Fruit fly (Drosophila melanogaster) whole organism, embryonic: ENCODE measurements around the gene Twdlalpha.

Experiments used
- Bdp1 ChIP-seq: fragments of 200-800 bp; sonication (Bioruptor generic); optimal IDR thresholded peaks from 3 replicates; lab custom pipeline; 2016; ENCODE audit warnings: missing biosample characterization, missing genetic modification characterization
- CG10543 ChIP-seq: fragments of 200-800 bp; sonication (Bioruptor generic); optimal IDR thresholded peaks from 3 replicates; lab custom pipeline; 2017; ENCODE audit warnings: missing biosample characterization, mild to moderate bottlenecking, missing genetic modification characterization, moderate library complexity
- CG10959 ChIP-seq: fragments of 200-800 bp; sonication (Bioruptor generic); IDR thresholded peaks from 2 replicates; pipeline ENCODE4 v1.3.6; 2022; ENCODE audit warnings: missing biosample characterization, missing genetic modification characterization
- CG11504 ChIP-seq: fragments of 200-800 bp; sonication (Bioruptor generic); optimal IDR thresholded peaks from 3 replicates; lab custom pipeline; 2019; ENCODE audit warnings: missing biosample characterization, mild to moderate bottlenecking, missing genetic modification characterization, moderate library complexity
- CG11560 ChIP-seq: fragments of 200-800 bp; sonication (Bioruptor generic); IDR thresholded peaks from 3 replicates; pipeline ENCODE4 v1.3.6; 2022; ENCODE audit warnings: missing biosample characterization, missing genetic modification characterization
- CG12155 ChIP-seq: fragments of 200-800 bp; sonication (Bioruptor generic); optimal IDR thresholded peaks from 3 replicates; lab custom pipeline; 2016; ENCODE audit warnings: missing biosample characterization, missing genetic modification characterization
- CG12769 ChIP-seq: fragments of 200-800 bp; sonication (Bioruptor generic); optimal IDR thresholded peaks from 2 replicates; lab custom pipeline; 2019; ENCODE audit warnings: missing biosample characterization, mild to moderate bottlenecking, missing genetic modification characterization, moderate library complexity
- CG13296 ChIP-seq: fragments of 200-800 bp; sonication (Bioruptor generic); optimal IDR thresholded peaks from 3 replicates; lab custom pipeline; 2018; ENCODE audit warnings: missing biosample characterization, mild to moderate bottlenecking, missing genetic modification characterization
- CG17829 ChIP-seq: fragments of 200-800 bp; optimal IDR thresholded peaks from 2 replicates; lab custom pipeline; 2019; ENCODE audit warnings: missing biosample characterization, mild to moderate bottlenecking, missing genetic modification characterization, moderate library complexity
- CG2116 ChIP-seq: fragments of 200-800 bp; sonication (Bioruptor generic); optimal IDR thresholded peaks from 3 replicates; lab custom pipeline; 2018; ENCODE audit warnings: missing biosample characterization, mild to moderate bottlenecking, missing genetic modification characterization
- CG2712 ChIP-seq: fragments of 200-800 bp; optimal IDR thresholded peaks from 3 replicates; lab custom pipeline; 2019; ENCODE audit warnings: missing biosample characterization, mild to moderate bottlenecking, missing genetic modification characterization, moderate library complexity
- CG30020 ChIP-seq: fragments of 200-800 bp; optimal IDR thresholded peaks from 2 replicates; lab custom pipeline; 2019; ENCODE audit warnings: missing biosample characterization, mild to moderate bottlenecking, missing genetic modification characterization, moderate library complexity
- CG30431 ChIP-seq: fragments of 200-800 bp; sonication (Bioruptor generic); optimal IDR thresholded peaks from 2 replicates; lab custom pipeline; 2017; ENCODE audit warnings: missing biosample characterization, missing genetic modification characterization
- CG32767 ChIP-seq: fragments of 200-800 bp; sonication (Bioruptor generic); IDR thresholded peaks from 2 replicates; pipeline ENCODE4 v1.3.6; 2022; ENCODE audit warnings: missing biosample characterization, missing genetic modification characterization
- CG4282 ChIP-seq: fragments of 200-800 bp; sonication (Bioruptor generic); optimal IDR thresholded peaks from 2 replicates; lab custom pipeline; 2016; ENCODE audit warnings: missing biosample characterization, missing genetic modification characterization
- CG6175 ChIP-seq: fragments of 200-800 bp; sonication (Bioruptor generic); IDR thresholded peaks from 3 replicates; pipeline ENCODE4 v1.3.6; 2022; ENCODE audit warnings: missing biosample characterization, missing genetic modification characterization
- CG9215 ChIP-seq: fragments of 200-800 bp; sonication (Bioruptor generic); IDR thresholded peaks from 2 replicates; pipeline ENCODE4 v1.3.6; 2022; ENCODE audit warnings: missing biosample characterization, missing genetic modification characterization
- CG9932 ChIP-seq: fragments of 200-800 bp; sonication (Bioruptor generic); IDR thresholded peaks from 2 replicates; pipeline ENCODE4 v1.3.6; 2022; ENCODE audit warnings: missing biosample characterization, missing genetic modification characterization
- Eip74EF ChIP-seq, 2 experiments: fragments of 200-800 bp in 1 of 2; fragments of >200 bp in 1 of 2; sonication (Bioruptor generic) in 1 of 2; optimal IDR thresholded peaks; 2 replicates each; lab custom pipeline; 2017 to 2019; ENCODE audit warnings: missing biosample characterization in 2 of 2, missing genetic modification characterization in 2 of 2, mild to moderate bottlenecking in 1 of 2, moderate library complexity in 1 of 2
- Elba2 ChIP-seq: fragments of 200-800 bp; sonication (Bioruptor generic); optimal IDR thresholded peaks from 3 replicates; lab custom pipeline; 2016; ENCODE audit warnings: missing biosample characterization, missing genetic modification characterization
- HmgD ChIP-seq: fragments of 200-800 bp; sonication (Bioruptor generic); optimal IDR thresholded peaks from 3 replicates; lab custom pipeline; 2016; ENCODE audit warnings: missing biosample characterization, missing genetic modification characterization
- Jarid2 ChIP-seq: fragments of 200-800 bp; sonication (Bioruptor generic); optimal IDR thresholded peaks from 3 replicates; lab custom pipeline; 2017; ENCODE audit warnings: mild to moderate bottlenecking, missing biosample characterization, missing genetic modification reagents, missing genetic modification characterization
- Myb ChIP-seq: fragments of 200-800 bp; sonication (Bioruptor generic); optimal IDR thresholded peaks from 2 replicates; lab custom pipeline; 2016; ENCODE audit warnings: missing biosample characterization, missing genetic modification characterization
- Neu2 ChIP-seq: fragments of 200-800 bp; sonication (Bioruptor generic); optimal IDR thresholded peaks from 3 replicates; lab custom pipeline; 2016; ENCODE audit warnings: missing biosample characterization, missing genetic modification characterization, borderline replicate concordance
- Oli ChIP-seq: fragments of 200-800 bp; sonication (Bioruptor generic); optimal IDR thresholded peaks from 2 replicates; lab custom pipeline; 2018; ENCODE audit warnings: missing biosample characterization, mild to moderate bottlenecking, missing genetic modification characterization, moderate library complexity
- Opbp ChIP-seq: fragments of 200-800 bp; sonication (Bioruptor generic); IDR thresholded peaks from 3 replicates; pipeline ENCODE4 v1.3.6; 2022; ENCODE audit warnings: missing biosample characterization, missing genetic modification characterization; ENCODE audit not compliant: partially characterized antibody
- Pdp1 ChIP-seq, 2 experiments: fragments of 200-800 bp; sonication (Bioruptor generic); optimal IDR thresholded peaks; 3 replicates each; lab custom pipeline; 2016; ENCODE audit warnings: missing biosample characterization in 2 of 2, missing genetic modification characterization in 2 of 2, mild to moderate bottlenecking in 1 of 2, moderate library complexity in 1 of 2
- Rfx ChIP-seq: fragments of 200-800 bp; sonication (Bioruptor generic); IDR thresholded peaks from 2 replicates; pipeline ENCODE4 v1.3.6; 2022; ENCODE audit warnings: missing biosample characterization, missing genetic modification characterization
- Sin3A ChIP-seq: fragments of >200 bp; optimal IDR thresholded peaks from 2 replicates; lab custom pipeline; 2018
- Xbp1 ChIP-seq: fragments of 200-800 bp; sonication (Bioruptor generic); optimal IDR thresholded peaks from 3 replicates; lab custom pipeline; 2016; ENCODE audit warnings: missing biosample characterization, mild to moderate bottlenecking, missing genetic modification characterization
- YL-1 ChIP-seq: fragments of 200-800 bp; sonication (Bioruptor generic); optimal IDR thresholded peaks from 3 replicates; lab custom pipeline; 2017; ENCODE audit warnings: missing biosample characterization, mild to moderate bottlenecking, missing genetic modification characterization
- ab ChIP-seq: fragments of 200-800 bp; sonication (Bioruptor generic); optimal IDR thresholded peaks from 2 replicates; lab custom pipeline; 2016; ENCODE audit warnings: missing biosample characterization, missing genetic modification characterization
- ac ChIP-seq: fragments of 200-800 bp; sonication (Bioruptor generic); optimal IDR thresholded peaks from 3 replicates; lab custom pipeline; 2017; ENCODE audit warnings: missing biosample characterization, mild to moderate bottlenecking, missing genetic modification characterization
- amos ChIP-seq: fragments of 200-800 bp; sonication (Bioruptor generic); IDR thresholded peaks from 2 replicates; pipeline ENCODE4 v1.3.6; 2022; ENCODE audit warnings: missing biosample characterization, missing genetic modification characterization; ENCODE audit not compliant: partially characterized antibody
- ase ChIP-seq: fragments of 200-800 bp; sonication (Bioruptor generic); IDR thresholded peaks from 3 replicates; pipeline ENCODE4 v1.3.6; 2022; ENCODE audit warnings: missing biosample characterization, missing genetic modification characterization
- croc ChIP-seq: fragments of 200-800 bp; sonication (Bioruptor generic); conservative IDR thresholded peaks from 3 replicates; pipeline ENCODE4 v1.3.6; 2022; ENCODE audit warnings: missing biosample characterization, missing genetic modification characterization
- dan ChIP-seq: fragments of 200-800 bp; sonication (Bioruptor generic); IDR thresholded peaks from 2 replicates; pipeline ENCODE4 v1.3.6; 2022; ENCODE audit warnings: missing biosample characterization, missing genetic modification characterization
- dati ChIP-seq: fragments of 200-800 bp; sonication (Bioruptor generic); IDR thresholded peaks from 2 replicates; pipeline ENCODE4 v1.3.6; 2022; ENCODE audit warnings: missing biosample characterization, missing genetic modification characterization
- en ChIP-seq: fragments of 200-800 bp; sonication (Bioruptor generic); optimal IDR thresholded peaks from 2 replicates; lab custom pipeline; 2016; ENCODE audit warnings: missing biosample characterization, missing genetic modification characterization
- gcm2 ChIP-seq: fragments of 200-800 bp; sonication (Bioruptor generic); optimal IDR thresholded peaks from 2 replicates; lab custom pipeline; 2016; ENCODE audit warnings: missing biosample characterization, missing genetic modification characterization
- ham ChIP-seq: fragments of 200-800 bp; sonication (Bioruptor generic); IDR thresholded peaks from 2 replicates; pipeline ENCODE4 v1.3.6; 2022; ENCODE audit warnings: missing biosample characterization, missing genetic modification characterization
- jumu ChIP-seq: fragments of 200-800 bp; sonication (Bioruptor generic); optimal IDR thresholded peaks from 3 replicates; lab custom pipeline; 2016; ENCODE audit warnings: missing biosample characterization, missing genetic modification characterization
- knrl ChIP-seq: fragments of 200-800 bp; sonication (Bioruptor generic); IDR thresholded peaks from 3 replicates; pipeline ENCODE4 v1.3.6; 2022; ENCODE audit warnings: missing biosample characterization, missing genetic modification characterization; ENCODE audit not compliant: partially characterized antibody
- repo ChIP-seq: fragments of 200-800 bp; sonication (Bioruptor generic); optimal IDR thresholded peaks from 2 replicates; lab custom pipeline; 2016; ENCODE audit warnings: missing biosample characterization, missing genetic modification characterization
- run ChIP-seq: fragments of 200-800 bp; sonication (Bioruptor generic); optimal IDR thresholded peaks from 3 replicates; lab custom pipeline; 2018; ENCODE audit warnings: missing biosample characterization, mild to moderate bottlenecking, missing genetic modification characterization
- sens-2 ChIP-seq: fragments of 200-800 bp; sonication (Bioruptor generic); IDR thresholded peaks from 2 replicates; pipeline ENCODE4 v1.3.6; 2022; ENCODE audit warnings: missing biosample characterization, missing genetic modification characterization
- sisA ChIP-seq: fragments of 200-800 bp; sonication (Bioruptor generic); IDR thresholded peaks from 2 replicates; pipeline ENCODE4 v1.3.6; 2022; ENCODE audit warnings: missing biosample characterization, missing genetic modification characterization
- sob ChIP-seq: fragments of 200-800 bp; sonication (Bioruptor generic); IDR thresholded peaks from 2 replicates; pipeline ENCODE4 v1.3.6; 2022; ENCODE audit warnings: missing biosample characterization, missing genetic modification characterization
- stwl ChIP-seq: fragments of 200-800 bp; sonication (Bioruptor generic); optimal IDR thresholded peaks from 3 replicates; lab custom pipeline; 2018; ENCODE audit warnings: missing biosample characterization, mild to moderate bottlenecking, missing genetic modification characterization, moderate library complexity
- sug ChIP-seq: fragments of 200-800 bp; optimal IDR thresholded peaks from 2 replicates; lab custom pipeline; 2019; ENCODE audit warnings: missing biosample characterization, mild to moderate bottlenecking, missing genetic modification characterization, moderate library complexity

Twdlalpha gene

DNA sequence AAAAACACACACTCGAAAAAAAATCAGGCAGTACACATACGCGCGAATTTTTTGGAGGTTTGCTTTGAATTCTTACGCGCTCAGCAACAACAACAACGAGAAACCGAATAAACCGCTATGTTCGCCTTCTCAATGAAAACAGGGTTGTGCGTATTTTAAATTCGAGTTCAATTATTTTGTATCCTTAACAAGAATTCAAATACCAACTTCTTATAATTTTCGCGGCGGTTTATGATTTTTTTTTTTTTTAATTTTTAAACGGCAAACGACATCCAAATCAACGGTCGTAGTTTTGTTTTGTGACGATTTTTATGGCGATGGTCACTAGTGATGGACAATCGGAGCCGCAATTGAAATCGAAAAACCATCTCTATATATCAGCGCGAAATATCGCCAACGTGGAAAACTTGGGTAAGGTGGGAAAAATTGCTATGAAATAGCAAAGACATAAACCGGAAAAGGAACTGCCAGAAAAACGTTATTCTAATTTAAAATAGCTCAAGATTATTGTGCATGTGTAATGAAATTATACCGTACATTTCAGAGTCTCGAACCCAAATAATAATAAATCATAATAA lies 9.0 kb downstream of the Twdlalpha start, which contains the start of gene goe (continued):
- TF ChIP-seq CG30020, result peak; percentile 38
- TF ChIP-seq Opbp (GFP tag; lab: Robert Waterston, UW), result peak; percentile 98
- TF ChIP-seq repo (GFP tag; lab: Kevin White, UChicago), result peak; percentile 69
- TF ChIP-seq Oli (tag; lab: Kevin White, UChicago), result peak; percentile 45
- peak; percentile 39 for TF ChIP-seq Sin3A (lab: Kevin White, UChicago)
- TF ChIP-seq CG9215 (GFP tag; lab: Robert Waterston, UW), result peak; percentile 75
- peak; percentile 91 for TF ChIP-seq HmgD
- TF ChIP-seq YL-1 (GFP tag; lab: Kevin White, UChicago), result peak; percentile 50
- peak; percentile 53 for TF ChIP-seq run (tag; lab: Kevin White, UChicago)
- TF ChIP-seq Myb (GFP tag; lab: Kevin White, UChicago), result peak; percentile 95
- TF ChIP-seq CG32767 (GFP tag; lab: Robert Waterston, UW), result peak; percentile 52; the same call in 1 of the 2 replicates
- peak; percentile 91 for TF ChIP-seq Rfx (GFP tag; lab: Robert Waterston, UW)
- peak; percentile 80 for TF ChIP-seq CG4282
- TF ChIP-seq CG11560, result peak; percentile 51; the same call in 2 of the 3 replicates
- peak; percentile 53 for TF ChIP-seq CG2712 (tag; lab: Kevin White, UChicago)
- TF ChIP-seq sens-2, result peak; percentile 70
- peak; percentile 49 for TF ChIP-seq Jarid2 (GFP tag; lab: Kevin White, UChicago)
- peak; percentile 94 for TF ChIP-seq sob (GFP tag; lab: Robert Waterston, UW)
- TF ChIP-seq ham (GFP tag; lab: Robert Waterston, UW), result peak; percentile 66; the same call in 1 of the 2 replicates
- TF ChIP-seq gcm2 (GFP tag; lab: Kevin White, UChicago), result peak; percentile 49
- TF ChIP-seq CG30431 (GFP tag; lab: Kevin White, UChicago), result peak; percentile 51
- TF ChIP-seq ase (GFP tag; lab: Robert Waterston, UW), result peak; percentile 73; the same call in 2 of the 3 replicates
- TF ChIP-seq Xbp1, result peak; percentile 88
- peak; percentile 59; the same call in 2 of the 3 replicates for TF ChIP-seq croc
- TF ChIP-seq Elba2 (GFP tag; lab: Kevin White, UChicago), result peak; percentile 13
- peak; percentile 42 for TF ChIP-seq ab (GFP tag; lab: Kevin White, UChicago)
- TF ChIP-seq amos (GFP tag; lab: Robert Waterston, UW), result peak; percentile 97
- peak; percentile 87 for TF ChIP-seq CG2116
- peak; percentile 74 for TF ChIP-seq Bdp1 (GFP tag; lab: Kevin White, UChicago)
- TF ChIP-seq jumu (GFP tag; lab: Kevin White, UChicago), result peak; percentile 84
- peak; percentile 45 for TF ChIP-seq CG17829 (tag; lab: Kevin White, UChicago)
- peak; percentile 74 to 83 for TF ChIP-seq Pdp1 (GFP tag; optimal IDR thresholded peaks at IDR 0.05; lab: Kevin White, UChicago)
- TF ChIP-seq knrl (GFP tag; lab: Robert Waterston, UW), result peak; percentile 87
- TF ChIP-seq sisA (GFP tag; lab: Robert Waterston, UW), result peak; percentile 72
- TF ChIP-seq CG11504, result peak; percentile 61
- peak; percentile 43; the same call in 1 of the 2 replicates for TF ChIP-seq dati
- peak; percentile 81 for TF ChIP-seq CG12769 (tag; lab: Kevin White, UChicago)
- TF ChIP-seq Neu2 (GFP tag; lab: Kevin White, UChicago), result peak; percentile 30
- peak; percentile 77 for TF ChIP-seq sug (tag; lab: Kevin White, UChicago)
- TF ChIP-seq ac, result peak; percentile 36
- TF ChIP-seq CG9932, result peak; percentile 92
- peak; percentile 71 for TF ChIP-seq en (GFP tag; lab: Kevin White, UChicago)
- TF ChIP-seq CG6175 (GFP tag; lab: Robert Waterston, UW), result peak; percentile 79
- TF ChIP-seq Eip74EF (GFP tag; optimal IDR thresholded peaks at IDR 0.05; lab: Kevin White, UChicago), result peak in 1 of 2 experiments; percentile 3
- TF ChIP-seq stwl (tag; lab: Kevin White, UChicago), result peak; percentile 61
- TF ChIP-seq CG13296 (GFP tag; lab: Kevin White, UChicago), result peak; percentile 73
- peak; percentile 79 for TF ChIP-seq CG12155 (GFP tag; lab: Kevin White, UChicago)
- TF ChIP-seq dan (GFP tag; lab: Robert Waterston, UW), result no peak
- peak; percentile 89 for TF ChIP-seq CG10543
- TF ChIP-seq CG10959 (GFP tag; lab: Robert Waterston, UW), result peak; percentile 61
